Fruit fly (Drosophila melanogaster) Kc167 (cell line): Measurements from ENCODE around the gene CG10750.

ENCODE experiments used
- h ChIP-seq: fragments of >200 bp; optimal IDR thresholded peaks from 3 replicates; lab custom pipeline; 2018; ENCODE audit warnings: missing external identifiers
- psq ChIP-seq: fragments of >200 bp; optimal IDR thresholded peaks from 2 replicates; lab custom pipeline; 2017; ENCODE audit warnings: missing external identifiers

DNA sequence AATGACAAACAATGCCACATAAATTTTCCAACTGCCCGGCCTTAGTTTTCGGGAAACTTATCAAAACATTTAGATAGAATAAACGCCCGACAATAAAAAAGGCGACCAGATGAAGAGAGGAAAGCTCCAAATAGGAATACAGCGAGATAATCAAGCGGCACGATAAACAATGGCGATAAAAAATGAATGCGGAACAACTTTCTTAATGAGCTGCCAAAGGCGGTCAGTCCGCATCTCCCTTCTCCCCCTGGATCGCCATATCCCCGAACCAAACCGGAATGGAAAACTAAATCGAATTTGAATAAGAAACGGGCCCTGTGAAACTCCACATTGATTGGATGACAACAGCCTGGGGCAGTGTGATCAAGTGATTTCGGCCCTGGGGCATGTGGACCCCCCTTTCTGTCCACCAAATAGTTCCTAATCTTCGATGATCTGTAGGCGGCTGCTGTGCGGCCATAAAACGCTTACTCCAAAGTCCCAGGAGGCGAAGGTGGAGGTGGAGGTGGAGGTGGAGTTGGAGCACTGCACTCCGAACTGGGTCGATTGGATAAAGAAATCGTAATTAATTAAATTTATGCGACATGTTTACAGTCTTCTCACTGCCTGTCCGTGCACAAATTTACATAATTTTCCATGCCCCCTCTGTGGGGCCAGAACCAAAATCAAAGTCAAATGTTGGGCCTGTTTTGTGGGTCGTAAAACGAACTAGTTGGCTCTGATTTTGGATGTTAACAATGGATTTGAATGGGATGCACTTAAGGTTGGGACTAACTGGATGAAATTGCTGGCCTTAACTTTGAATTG is 20.9 kb downstream of the CG10750 start:
- TF ChIP-seq psq (no peak), h (lab: Kevin White, UChicago) (no peak)
